Worm (Caenorhabditis elegans): ENCODE data around the gene F53A2.11.

The F53A2.11 gene

ce11 chrIII:13328911-13329310, 6.4 kb upstream of the F53A2.11 start:
- TF ChIP-seq efl-1 (optimal IDR thresholded peaks at IDR 0.05) (no peak), efl-1 (GFP tag; optimal IDR thresholded peaks at IDR 0.05 in 1 of 2) (peak in 1 of 2 experiments; percentile 64), nhr-85 (tag) (peak; percentile 10), Y116A8C.19 (tag; optimal IDR thresholded peaks at IDR 0.05; ENCODE audit: borderline replicate concordance) (no peak)

ce11 chrIII:13324739-13325138, 2.3 kb upstream of the F53A2.11 start, which contains the start of gene F53A2.1:
F53A2.1 (minus strand) TSS chrIII:13324839.
- TF ChIP-seq ama-1 (optimal IDR thresholded peaks at IDR 0.05) = no peak
- TF ChIP-seq nhr-71 (tag; optimal IDR thresholded peaks at IDR 0.05) = no peak
- no peak for TF ChIP-seq C04F5.9 (tag; optimal IDR thresholded peaks at IDR 0.05)
- no peak for TF ChIP-seq ets-5 (GFP tag; IDR thresholded peaks at IDR 0.05)
- no peak for TF ChIP-seq unc-98 (GFP tag; IDR thresholded peaks at IDR 0.05)
- TF ChIP-seq mep-1 (tag; optimal IDR thresholded peaks at IDR 0.05) = no peak
- TF ChIP-seq F16B12.6 (tag; optimal IDR thresholded peaks at IDR 0.05) = no peak
- TF ChIP-seq blmp-1 (tag; optimal IDR thresholded peaks at IDR 0.05) = no peak
- TF ChIP-seq nhr-77 (tag; optimal IDR thresholded peaks at IDR 0.05) = no peak
- TF ChIP-seq nhr-237 (tag; optimal IDR thresholded peaks at IDR 0.05) = no peak
- no peak for TF ChIP-seq nhr-12 (tag; optimal IDR thresholded peaks at IDR 0.05)
- TF ChIP-seq elt-3 (tag; optimal IDR thresholded peaks at IDR 0.05) = no peak
- no peak for TF ChIP-seq Y116A8C.19 (tag; optimal IDR thresholded peaks at IDR 0.05; ENCODE audit: borderline replicate concordance)
- TF ChIP-seq hlh-4 (tag; optimal IDR thresholded peaks at IDR 0.05) = no peak

- TF ChIP-seq efl-1 (optimal IDR thresholded peaks at IDR 0.05) = no peak
- peak; percentile 37 to 58 for TF ChIP-seq efl-1 (GFP tag; optimal IDR thresholded peaks at IDR 0.05 in 1 of 2)
- no peak for TF ChIP-seq fos-1 (tag; optimal IDR thresholded peaks at IDR 0.05)
- no peak for TF ChIP-seq egl-27 (tag; optimal IDR thresholded peaks at IDR 0.05)
- no peak for TF ChIP-seq ces-1 (GFP tag; optimal IDR thresholded peaks at IDR 0.05)
Measured at ce11 chrIII:13317383-13317911, 5.0 kb downstream of the F53A2.11 start.

ce11 chrIII:13316935-13317334, 5.5 kb downstream of the F53A2.11 start:
- TF ChIP-seq pag-3 (tag; optimal IDR thresholded peaks at IDR 0.05; ENCODE audit: borderline replicate concordance, insufficient read depth) = no peak
- no peak for TF ChIP-seq mef-2 (tag; optimal IDR thresholded peaks at IDR 0.05)
- no peak for TF ChIP-seq lin-15B (tag; optimal IDR thresholded peaks at IDR 0.05)
- TF ChIP-seq dsc-1 (tag; optimal IDR thresholded peaks at IDR 0.05) = no peak
- peak; percentile 61 to 88 for TF ChIP-seq efl-1 (optimal IDR thresholded peaks at IDR 0.05)
- peak; percentile 34 to 66 for TF ChIP-seq efl-1 (GFP tag; optimal IDR thresholded peaks at IDR 0.05 in 1 of 2)
- TF ChIP-seq dpl-1 (GFP tag; optimal IDR thresholded peaks at IDR 0.05) = peak in 2 of 3 experiments; percentile 8 to 57
- no peak for TF ChIP-seq blmp-1 (tag; optimal IDR thresholded peaks at IDR 0.05)
- no peak for TF ChIP-seq rnt-1 (tag; optimal IDR thresholded peaks at IDR 0.05)
- peak; percentile 17 to 48 for TF ChIP-seq lin-35 (GFP tag; optimal IDR thresholded peaks at IDR 0.05)

- TF ChIP-seq hlh-4 (tag; optimal IDR thresholded peaks at IDR 0.05) = no peak
- TF ChIP-seq tlp-1 (tag; optimal IDR thresholded peaks at IDR 0.05) = no peak
- no peak for TF ChIP-seq sox-4 (tag; optimal IDR thresholded peaks at IDR 0.05)
- no peak for TF ChIP-seq efl-1 (optimal IDR thresholded peaks at IDR 0.05)
- peak in 1 of 2 experiments; percentile 72 for TF ChIP-seq efl-1 (GFP tag; optimal IDR thresholded peaks at IDR 0.05 in 1 of 2)
- no peak for TF ChIP-seq jun-1 (tag; optimal IDR thresholded peaks at IDR 0.05)
Measured at ce11 chrIII:13315071-13315470, 7.4 kb downstream of the F53A2.11 start, which contains the start of gene dph-7. dph-7 (plus strand) TSS chrIII:13315123.

ce11 chrIII:13314636-13315035, 7.8 kb downstream of the F53A2.11 start:
- TF ChIP-seq ets-5 (GFP tag; IDR thresholded peaks at IDR 0.05) (no peak), mep-1 (tag; optimal IDR thresholded peaks at IDR 0.05) (no peak), egl-27 (tag; optimal IDR thresholded peaks at IDR 0.05) (no peak)

- TF ChIP-seq aly-2 (tag; optimal IDR thresholded peaks at IDR 0.05) = no peak
- TF ChIP-seq dsc-1 (tag; optimal IDR thresholded peaks at IDR 0.05) = no peak
- no peak for TF ChIP-seq xbp-1 (tag; optimal IDR thresholded peaks at IDR 0.05)
- TF ChIP-seq tbx-2 (tag; optimal IDR thresholded peaks at IDR 0.05) = no peak
- TF ChIP-seq ztf-11 (tag; optimal IDR thresholded peaks at IDR 0.05) = no peak
- no peak for TF ChIP-seq hpl-2 (GFP tag; optimal IDR thresholded peaks at IDR 0.05)
- no peak for TF ChIP-seq ztf-4 (tag; optimal IDR thresholded peaks at IDR 0.05)
- TF ChIP-seq mef-2 (tag; optimal IDR thresholded peaks at IDR 0.05) = no peak
- no peak for TF ChIP-seq C34B4.2 (tag; optimal IDR thresholded peaks at IDR 0.05)
- peak in 1 of 2 experiments; percentile 64 for TF ChIP-seq lsy-2 (tag; optimal IDR thresholded peaks at IDR 0.05)
- no peak for TF ChIP-seq nhr-237 (tag; optimal IDR thresholded peaks at IDR 0.05)
- TF ChIP-seq pag-3 (tag; optimal IDR thresholded peaks at IDR 0.05; ENCODE audit: borderline replicate concordance, insufficient read depth) = no peak
- no peak for TF ChIP-seq nhr-71 (tag; optimal IDR thresholded peaks at IDR 0.05)
- no peak for TF ChIP-seq nhr-11 (tag; optimal IDR thresholded peaks at IDR 0.05)
- TF ChIP-seq sup-37 (GFP tag; optimal IDR thresholded peaks at IDR 0.05) = no peak
- no peak for TF ChIP-seq ama-1 (optimal IDR thresholded peaks at IDR 0.05)
- no peak for TF ChIP-seq aha-1 (tag; optimal IDR thresholded peaks at IDR 0.05)
Measured at ce11 chrIII:13313788-13314187, 8.7 kb downstream of the F53A2.11 start, which contains the start of gene Y43F4B.10. Y43F4B.10 (plus strand) TSS chrIII:13314068.

All from whole organism, L1 larva.